Fruit fly (Drosophila melanogaster) whole organism, embryonic: Measurements from ENCODE around the gene Vps26.

Source experiments
- ATbp ChIP-seq: fragments of 200-800 bp; sonication (Bioruptor generic); optimal IDR thresholded peaks from 2 replicates; lab custom pipeline; 2017; ENCODE audit warnings: missing biosample characterization, mild to moderate bottlenecking, missing genetic modification characterization, missing genetic modification reagents
- CG10147 ChIP-seq: fragments of 200-800 bp; sonication (Bioruptor generic); optimal IDR thresholded peaks from 2 replicates; lab custom pipeline; 2019; ENCODE audit warnings: missing biosample characterization, mild to moderate bottlenecking, missing genetic modification characterization, moderate library complexity
- CG10209 ChIP-seq: fragments of 200-800 bp; sonication (Bioruptor generic); optimal IDR thresholded peaks from 3 replicates; lab custom pipeline; 2017; ENCODE audit warnings: missing biosample characterization, mild to moderate bottlenecking, missing genetic modification characterization, missing genetic modification reagents
- CG10274 ChIP-seq: fragments of 200-800 bp; sonication (Bioruptor generic); optimal IDR thresholded peaks from 3 replicates; lab custom pipeline; 2017; ENCODE audit warnings: missing biosample characterization, mild to moderate bottlenecking, missing genetic modification characterization
- CG10366 ChIP-seq: fragments of 200-800 bp; sonication (Bioruptor generic); IDR thresholded peaks from 2 replicates; pipeline ENCODE4 v1.3.6; 2022; ENCODE audit warnings: missing biosample characterization, missing genetic modification characterization
- CG10979 ChIP-seq: fragments of 200-800 bp; sonication (Bioruptor generic); optimal IDR thresholded peaks from 2 replicates; lab custom pipeline; 2018; ENCODE audit warnings: missing biosample characterization, mild to moderate bottlenecking, missing genetic modification characterization, moderate library complexity
- CG11695 ChIP-seq: fragments of 200-800 bp; sonication (Bioruptor generic); IDR thresholded peaks from 3 replicates; pipeline ENCODE4 v1.3.6; 2022; ENCODE audit warnings: missing biosample characterization, missing genetic modification characterization
- CG12104 ChIP-seq: fragments of 200-800 bp; sonication (Bioruptor generic); optimal IDR thresholded peaks from 3 replicates; lab custom pipeline; 2016; ENCODE audit warnings: missing biosample characterization, missing genetic modification characterization
- CG1233 ChIP-seq: fragments of 200-800 bp; sonication (Bioruptor generic); optimal IDR thresholded peaks from 4 replicates; lab custom pipeline; 2018; ENCODE audit warnings: missing biosample characterization, mild to moderate bottlenecking, missing genetic modification characterization
- CG13287 ChIP-seq: fragments of 200-800 bp; sonication (Bioruptor generic); IDR thresholded peaks from 2 replicates; pipeline ENCODE4 v1.3.6; 2022; ENCODE audit warnings: missing biosample characterization, missing genetic modification characterization; ENCODE audit not compliant: partially characterized antibody
- CG14965 ChIP-seq: fragments of 200-800 bp; sonication (Bioruptor generic); optimal IDR thresholded peaks from 2 replicates; lab custom pipeline; 2016; ENCODE audit warnings: missing biosample characterization, missing genetic modification characterization, borderline replicate concordance
- CG15073 ChIP-seq: fragments of 200-800 bp; sonication (Bioruptor generic); optimal IDR thresholded peaks from 2 replicates; lab custom pipeline; 2016; ENCODE audit warnings: missing biosample characterization, missing genetic modification characterization
- CG16863 ChIP-seq: fragments of 200-800 bp; sonication (Bioruptor generic); optimal IDR thresholded peaks from 3 replicates; lab custom pipeline; 2016; ENCODE audit warnings: missing biosample characterization, missing genetic modification characterization
- CG17912 ChIP-seq: fragments of 200-800 bp; sonication (Bioruptor generic); optimal IDR thresholded peaks from 2 replicates; lab custom pipeline; 2018; ENCODE audit warnings: missing biosample characterization, mild to moderate bottlenecking, missing genetic modification characterization
- CG1832 ChIP-seq: fragments of 200-800 bp; sonication (Bioruptor generic); optimal IDR thresholded peaks from 2 replicates; lab custom pipeline; 2017; ENCODE audit warnings: missing biosample characterization, mild to moderate bottlenecking, missing genetic modification characterization, inconsistent platforms
- CG31441 ChIP-seq: fragments of 200-800 bp; sonication (Bioruptor generic); IDR thresholded peaks from 2 replicates; pipeline ENCODE4 v1.3.6; 2022; ENCODE audit warnings: missing biosample characterization, missing genetic modification characterization
- CG6683 ChIP-seq: fragments of 200-800 bp; sonication (Bioruptor generic); optimal IDR thresholded peaks from 2 replicates; lab custom pipeline; 2017; ENCODE audit warnings: missing biosample characterization, mild to moderate bottlenecking, missing genetic modification characterization, missing genetic modification reagents
- CG6854 ChIP-seq: fragments of 200-800 bp; sonication (Bioruptor generic); optimal IDR thresholded peaks from 3 replicates; lab custom pipeline; 2017; ENCODE audit warnings: missing biosample characterization, mild to moderate bottlenecking, missing genetic modification characterization
- CG7963 ChIP-seq: fragments of 200-800 bp; sonication (Bioruptor generic); IDR thresholded peaks from 3 replicates; pipeline ENCODE4 v1.3.6; 2022; ENCODE audit warnings: missing biosample characterization, missing genetic modification characterization; ENCODE audit not compliant: partially characterized antibody
- CG8359 ChIP-seq: fragments of 200-800 bp; sonication (Bioruptor generic); optimal IDR thresholded peaks from 2 replicates; lab custom pipeline; 2017; ENCODE audit warnings: missing biosample characterization, mild to moderate bottlenecking, missing genetic modification characterization, borderline replicate concordance
- CG9609 ChIP-seq: fragments of 200-800 bp; sonication (Bioruptor generic); optimal IDR thresholded peaks from 3 replicates; lab custom pipeline; 2016; ENCODE audit warnings: missing biosample characterization, missing genetic modification characterization
- HLHmδ ChIP-seq: fragments of 200-800 bp; sonication (Bioruptor generic); optimal IDR thresholded peaks from 2 replicates; lab custom pipeline; 2018; ENCODE audit warnings: missing biosample characterization, mild to moderate bottlenecking, missing genetic modification characterization, moderate library complexity
- Hr3 ChIP-seq: fragments of 200-800 bp; sonication (Bioruptor generic); optimal IDR thresholded peaks from 3 replicates; lab custom pipeline; 2016; ENCODE audit warnings: missing biosample characterization, missing genetic modification characterization
- Hr51 ChIP-seq, 2 experiments: fragments of 200-800 bp; sonication (Bioruptor generic); optimal IDR thresholded peaks; 2 replicates in 1 of 2; 3 replicates in 1 of 2; lab custom pipeline; 2016 to 2018; ENCODE audit warnings: missing biosample characterization in 2 of 2, missing genetic modification characterization in 2 of 2, mild to moderate bottlenecking in 1 of 2, moderate library complexity in 1 of 2
- Lpt ChIP-seq: fragments of >200 bp; optimal IDR thresholded peaks from 2 replicates; lab custom pipeline; 2018; ENCODE audit warnings: missing biosample characterization, missing genetic modification characterization
- MTF-1 ChIP-seq: fragments of 200-800 bp; sonication (Bioruptor generic); optimal IDR thresholded peaks from 2 replicates; lab custom pipeline; 2018; ENCODE audit warnings: missing biosample characterization, mild to moderate bottlenecking, missing genetic modification characterization, borderline replicate concordance
- Sox102F ChIP-seq: fragments of 200-800 bp; sonication (Bioruptor generic); optimal IDR thresholded peaks from 2 replicates; lab custom pipeline; 2018; ENCODE audit warnings: missing biosample characterization, mild to moderate bottlenecking, missing genetic modification characterization, moderate library complexity
- Stat92E ChIP-seq, 3 experiments: fragments of >200 bp in 2 of 3; fragments of 200-800 bp in 1 of 3; sonication (Bioruptor generic) in 1 of 3; optimal IDR thresholded peaks; 2 replicates each; lab custom pipeline; 2017 to 2019; ENCODE audit warnings: missing biosample characterization in 3 of 3, missing genetic modification characterization in 3 of 3, mild to moderate bottlenecking in 1 of 3, moderate library complexity in 1 of 3
- cas ChIP-seq: fragments of 200-800 bp; sonication (Bioruptor generic); IDR thresholded peaks from 2 replicates; pipeline ENCODE4 v1.3.6; 2022; ENCODE audit warnings: missing biosample characterization, missing genetic modification characterization
- chinmo ChIP-seq: fragments of 200-800 bp; sonication (Bioruptor generic); IDR thresholded peaks from 4 replicates; pipeline ENCODE4 v1.3.6; 2022; ENCODE audit warnings: missing biosample characterization, missing genetic modification characterization; ENCODE audit not compliant: partially characterized antibody
- ci ChIP-seq: fragments of 200-800 bp; sonication (Bioruptor generic); IDR thresholded peaks from 3 replicates; pipeline ENCODE4 v1.3.6; 2022; ENCODE audit warnings: missing biosample characterization, missing genetic modification characterization
- gcm ChIP-seq: fragments of 200-800 bp; sonication (Bioruptor generic); optimal IDR thresholded peaks from 2 replicates; lab custom pipeline; 2019; ENCODE audit warnings: missing biosample characterization, mild to moderate bottlenecking, missing genetic modification characterization, moderate library complexity
- h ChIP-seq: fragments of >200 bp; optimal IDR thresholded peaks from 2 replicates; lab custom pipeline; 2017
- kay ChIP-seq: fragments of 200-800 bp; sonication (Bioruptor generic); optimal IDR thresholded peaks from 2 replicates; lab custom pipeline; 2016; ENCODE audit warnings: missing biosample characterization, missing genetic modification characterization
- klu ChIP-seq: fragments of 200-800 bp; sonication (Bioruptor generic); IDR thresholded peaks from 2 replicates; pipeline ENCODE4 v1.3.6; 2022; ENCODE audit warnings: missing biosample characterization, missing genetic modification characterization
- kni ChIP-seq: fragments of 200-800 bp; sonication (Bioruptor generic); optimal IDR thresholded peaks from 3 replicates; lab custom pipeline; 2017; ENCODE audit warnings: mild to moderate bottlenecking, missing biosample characterization, missing genetic modification reagents, missing genetic modification characterization
- lbe ChIP-seq: fragments of 200-800 bp; sonication (Bioruptor generic); optimal IDR thresholded peaks from 2 replicates; lab custom pipeline; 2016; ENCODE audit warnings: missing biosample characterization, mild to moderate bottlenecking, missing genetic modification characterization
- nau ChIP-seq: fragments of 200-800 bp; sonication (Bioruptor generic); optimal IDR thresholded peaks from 3 replicates; lab custom pipeline; 2017; ENCODE audit warnings: missing biosample characterization, mild to moderate bottlenecking, missing genetic modification characterization, missing genetic modification reagents
- odd ChIP-seq: fragments of 200-800 bp; sonication (Bioruptor generic); optimal IDR thresholded peaks from 2 replicates; lab custom pipeline; 2017; ENCODE audit warnings: missing biosample characterization, mild to moderate bottlenecking, missing genetic modification characterization
- onecut ChIP-seq: fragments of 200-800 bp; sonication (Bioruptor generic); IDR thresholded peaks from 2 replicates; pipeline ENCODE4 v1.3.6; 2022; ENCODE audit warnings: missing biosample characterization, missing genetic modification characterization
- pho ChIP-seq: fragments of 200-800 bp; sonication (Bioruptor generic); optimal IDR thresholded peaks from 2 replicates; lab custom pipeline; 2016; ENCODE audit warnings: missing biosample characterization, missing genetic modification characterization
- repo ChIP-seq: fragments of 200-800 bp; sonication (Bioruptor generic); optimal IDR thresholded peaks from 2 replicates; lab custom pipeline; 2016; ENCODE audit warnings: missing biosample characterization, missing genetic modification characterization
- sim ChIP-seq: fragments of 200-800 bp; sonication (Bioruptor generic); IDR thresholded peaks from 2 replicates; pipeline ENCODE4 v1.3.6; 2022; ENCODE audit warnings: missing biosample characterization, missing genetic modification characterization
- slbo ChIP-seq: fragments of 200-800 bp; sonication (Bioruptor generic); IDR thresholded peaks from 2 replicates; pipeline ENCODE4 v1.3.6; 2022; ENCODE audit warnings: missing biosample characterization, missing genetic modification characterization
- so ChIP-seq: fragments of 200-800 bp; sonication (Bioruptor generic); IDR thresholded peaks from 3 replicates; pipeline ENCODE4 v1.3.6; 2022; ENCODE audit warnings: missing biosample characterization, missing genetic modification characterization
- stc ChIP-seq: fragments of 200-800 bp; sonication (Bioruptor generic); IDR thresholded peaks from 2 replicates; pipeline ENCODE4 v1.3.6; 2022; ENCODE audit warnings: missing biosample characterization, missing genetic modification characterization
- stwl ChIP-seq: fragments of 200-800 bp; sonication (Bioruptor generic); optimal IDR thresholded peaks from 3 replicates; lab custom pipeline; 2018; ENCODE audit warnings: missing biosample characterization, mild to moderate bottlenecking, missing genetic modification characterization, moderate library complexity
- tna ChIP-seq: fragments of 200-800 bp; sonication (Bioruptor generic); IDR thresholded peaks from 2 replicates; pipeline ENCODE4 v1.3.6; 2022; ENCODE audit warnings: missing biosample characterization, missing genetic modification characterization; ENCODE audit not compliant: partially characterized antibody
- vvl ChIP-seq: fragments of 200-800 bp; sonication (Bioruptor generic); IDR thresholded peaks from 2 replicates; pipeline ENCODE4 v1.3.6; 2022; ENCODE audit warnings: missing biosample characterization, missing genetic modification characterization

The Vps26 gene

DNA sequence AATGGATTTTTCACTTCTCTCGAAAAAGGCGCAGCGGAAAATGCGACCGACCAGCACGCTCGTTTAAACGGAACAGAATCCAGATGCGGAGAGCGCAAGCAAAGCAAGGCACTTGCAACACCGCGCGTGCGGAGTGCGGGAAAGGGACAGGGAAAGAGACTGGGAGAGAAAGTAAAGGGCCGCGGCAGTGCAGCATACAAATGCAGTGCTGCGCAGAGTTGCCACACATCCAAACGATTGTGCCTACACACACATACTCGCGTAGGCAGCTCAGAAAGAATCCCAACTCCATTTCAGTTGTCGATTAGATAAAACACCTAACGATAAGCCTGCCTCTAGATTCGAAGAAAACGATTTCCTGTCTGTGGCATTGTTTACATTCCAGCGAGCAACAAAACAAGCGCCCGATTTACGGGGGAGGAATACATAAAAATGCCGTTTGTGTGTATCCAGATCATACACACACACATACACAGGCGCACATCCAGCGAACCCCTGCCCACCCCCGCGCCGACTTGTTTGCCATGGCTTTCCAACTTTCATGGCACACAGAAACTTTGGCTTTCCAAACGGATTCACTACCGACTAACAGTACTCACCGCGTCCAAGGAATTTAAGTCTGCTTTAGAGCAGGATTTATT lies 25.9 kb downstream of the Vps26 start:
- TF ChIP-seq nau (GFP tag; lab: Kevin White, UChicago) (no peak), Hr3 (GFP tag; lab: Kevin White, UChicago) (no peak), stwl (tag; lab: Kevin White, UChicago) (peak; percentile 10), kay (GFP tag; lab: Kevin White, UChicago) (no peak), MTF-1 (no peak), CG1233 (GFP tag; lab: Kevin White, UChicago) (no peak), CG16863 (GFP tag; lab: Kevin White, UChicago) (no peak), CG15073 (no peak), slbo (no peak), CG8359 (peak; percentile 21), Stat92E (GFP tag; optimal IDR thresholded peaks at IDR 0.05; lab: Kevin White, UChicago) (peak in 1 of 3 experiments; percentile 61), sim (no peak), gcm (GFP tag; lab: Kevin White, UChicago) (no peak), CG10209 (GFP tag; lab: Kevin White, UChicago) (no peak), CG12104 (no peak), ATbp (GFP tag; lab: Kevin White, UChicago) (no peak), tna (no peak), CG11695 (GFP tag; lab: Robert Waterston, UW) (no peak), CG6854 (GFP tag; lab: Kevin White, UChicago) (no peak), CG7963 (GFP tag; lab: Robert Waterston, UW) (no peak), onecut (no peak), CG1832 (GFP tag; lab: Kevin White, UChicago) (peak; percentile 30), ci (GFP tag; lab: Robert Waterston, UW) (peak; percentile 53; the same call in 2 of the 3 replicates), repo (GFP tag; lab: Kevin White, UChicago) (no peak), Lpt (GFP tag; lab: Kevin White, UChicago) (no peak), CG10147 (GFP tag; lab: Kevin White, UChicago) (no peak), stc (GFP tag; lab: Robert Waterston, UW) (no peak), CG10274 (GFP tag; lab: Kevin White, UChicago) (no peak), CG13287 (GFP tag; lab: Robert Waterston, UW) (no peak; the same call in 1 of the 2 replicates), CG17912 (GFP tag; lab: Kevin White, UChicago) (no peak), CG6683 (GFP tag; lab: Kevin White, UChicago) (no peak), h (no peak), CG10979 (no peak), CG9609 (GFP tag; lab: Kevin White, UChicago) (no peak), lbe (no peak), klu (GFP tag; lab: Robert Waterston, UW) (peak; percentile 46; the same call in 1 of the 2 replicates), CG10366 (no peak), so (GFP tag; lab: Robert Waterston, UW) (no peak), cas (no peak), vvl (GFP tag; lab: Robert Waterston, UW) (peak; percentile 17; the same call in 1 of the 2 replicates), CG14965 (GFP tag; lab: Kevin White, UChicago) (no peak), Sox102F (GFP tag; lab: Kevin White, UChicago) (no peak), odd (no peak), chinmo (GFP tag; lab: Robert Waterston, UW) (0 out of 4 replicates have a peak, but pooled peaks have one; percentile 60), CG31441 (no peak), HLHmδ (GFP tag; lab: Kevin White, UChicago) (peak; percentile 36), pho (GFP tag; lab: Kevin White, UChicago) (no peak), Hr51 (GFP tag; optimal IDR thresholded peaks at IDR 0.05; lab: Kevin White, UChicago) (no peak), kni (GFP tag; lab: Kevin White, UChicago) (peak; percentile 97)
